Fruit fly (Drosophila melanogaster) whole organism, embryonic: ENCODE data around the gene Svil.
A peak's percentile ranks its signal among the peaks of the same experiment; 100 is the strongest.

ENCODE experiments used
- Ada2b ChIP-seq: fragments of 200-800 bp; sonication (Bioruptor generic); IDR thresholded peaks from 2 replicates; pipeline ENCODE4 v1.3.6; 2022; ENCODE audit warnings: missing biosample characterization, missing genetic modification characterization
- B-H2 ChIP-seq: fragments of 200-800 bp; sonication (Bioruptor generic); optimal IDR thresholded peaks from 2 replicates; lab custom pipeline; 2018; ENCODE audit warnings: missing biosample characterization, mild to moderate bottlenecking, missing genetic modification characterization
- Bgb ChIP-seq: fragments of 200-800 bp; sonication (Bioruptor generic); IDR thresholded peaks from 2 replicates; pipeline ENCODE4 v1.3.6; 2022; ENCODE audit warnings: missing biosample characterization, missing genetic modification characterization; ENCODE audit not compliant: partially characterized antibody
- CG10147 ChIP-seq: fragments of 200-800 bp; sonication (Bioruptor generic); optimal IDR thresholded peaks from 2 replicates; lab custom pipeline; 2019; ENCODE audit warnings: missing biosample characterization, mild to moderate bottlenecking, missing genetic modification characterization, moderate library complexity
- CG10654 ChIP-seq: fragments of 200-800 bp; sonication (Bioruptor generic); optimal IDR thresholded peaks from 2 replicates; lab custom pipeline; 2016; ENCODE audit warnings: missing biosample characterization, missing genetic modification characterization
- CG13424 ChIP-seq: fragments of 200-800 bp; sonication (Bioruptor generic); optimal IDR thresholded peaks from 2 replicates; lab custom pipeline; 2019; ENCODE audit warnings: missing biosample characterization, mild to moderate bottlenecking, missing genetic modification characterization, moderate library complexity
- CG15269 ChIP-seq: fragments of 200-800 bp; sonication (Bioruptor generic); optimal IDR thresholded peaks from 2 replicates; lab custom pipeline; 2018; ENCODE audit warnings: missing biosample characterization, mild to moderate bottlenecking, missing genetic modification characterization, moderate library complexity
- CG1647 ChIP-seq: fragments of 200-800 bp; sonication (Bioruptor generic); optimal IDR thresholded peaks from 3 replicates; lab custom pipeline; 2016; ENCODE audit warnings: missing biosample characterization, missing genetic modification characterization
- CG17186 ChIP-seq: fragments of 200-800 bp; sonication (Bioruptor generic); optimal IDR thresholded peaks from 3 replicates; lab custom pipeline; 2017; ENCODE audit warnings: missing biosample characterization, missing genetic modification reagents, missing genetic modification characterization
- CG17829 ChIP-seq: fragments of 200-800 bp; optimal IDR thresholded peaks from 2 replicates; lab custom pipeline; 2019; ENCODE audit warnings: missing biosample characterization, mild to moderate bottlenecking, missing genetic modification characterization, moderate library complexity
- CG2129 ChIP-seq: fragments of 200-800 bp; sonication (Bioruptor generic); IDR thresholded peaks from 2 replicates; pipeline ENCODE4 v1.3.6; 2022; ENCODE audit warnings: missing biosample characterization, missing genetic modification characterization; ENCODE audit not compliant: partially characterized antibody
- CG3281 ChIP-seq: fragments of 200-800 bp; sonication (Bioruptor generic); optimal IDR thresholded peaks from 3 replicates; lab custom pipeline; 2017; ENCODE audit warnings: missing biosample characterization, mild to moderate bottlenecking, missing genetic modification characterization
- CG5245 ChIP-seq: fragments of 200-800 bp; sonication (Bioruptor generic); optimal IDR thresholded peaks from 3 replicates; lab custom pipeline; 2016; ENCODE audit warnings: missing biosample characterization, missing genetic modification characterization
- CG7271 ChIP-seq: fragments of 200-800 bp; sonication (Bioruptor generic); optimal IDR thresholded peaks from 2 replicates; lab custom pipeline; 2018; ENCODE audit warnings: missing biosample characterization, mild to moderate bottlenecking, missing genetic modification characterization, moderate library complexity
- CG7928 ChIP-seq: fragments of 200-800 bp; sonication (Bioruptor generic); optimal IDR thresholded peaks from 2 replicates; lab custom pipeline; 2017; ENCODE audit warnings: missing biosample characterization, mild to moderate bottlenecking, missing genetic modification characterization
- CkIIα-i1 ChIP-seq: fragments of 200-800 bp; sonication (Bioruptor generic); IDR thresholded peaks from 2 replicates; pipeline ENCODE4 v1.3.6; 2022; ENCODE audit warnings: missing biosample characterization, missing genetic modification characterization
- CrebB ChIP-seq: fragments of 200-800 bp; sonication (Bioruptor generic); optimal IDR thresholded peaks from 3 replicates; lab custom pipeline; 2018; ENCODE audit warnings: missing biosample characterization, mild to moderate bottlenecking, missing genetic modification characterization
- Dad ChIP-seq: fragments of 200-800 bp; sonication (Bioruptor generic); optimal IDR thresholded peaks from 3 replicates; lab custom pipeline; 2016; ENCODE audit warnings: missing biosample characterization, missing genetic modification characterization
- Dref ChIP-seq: fragments of 200-800 bp; sonication (Bioruptor generic); IDR thresholded peaks from 2 replicates; pipeline ENCODE4 v1.3.6; 2022; ENCODE audit warnings: missing biosample characterization, missing genetic modification characterization
- GATAe ChIP-seq: fragments of 200-800 bp; sonication (Bioruptor generic); conservative IDR thresholded peaks from 2 replicates; pipeline ENCODE4 v1.3.6; 2022; ENCODE audit warnings: missing biosample characterization, missing genetic modification characterization
- HLH4C ChIP-seq: fragments of 200-800 bp; sonication (Bioruptor generic); IDR thresholded peaks from 3 replicates; pipeline ENCODE4 v1.3.6; 2022; ENCODE audit warnings: missing biosample characterization, missing genetic modification characterization; ENCODE audit not compliant: partially characterized antibody
- Mes4 ChIP-seq: fragments of 200-800 bp; sonication (Bioruptor generic); optimal IDR thresholded peaks from 2 replicates; lab custom pipeline; 2016; ENCODE audit warnings: missing biosample characterization, missing genetic modification characterization
- NC2α ChIP-seq: fragments of 200-800 bp; sonication (Bioruptor generic); optimal IDR thresholded peaks from 2 replicates; lab custom pipeline; 2016; ENCODE audit warnings: missing biosample characterization, missing genetic modification characterization
- Nf-YC ChIP-seq: fragments of 200-800 bp; optimal IDR thresholded peaks from 3 replicates; lab custom pipeline; 2019; ENCODE audit warnings: missing biosample characterization, mild to moderate bottlenecking, missing genetic modification characterization, moderate library complexity
- Poxn ChIP-seq: fragments of 200-800 bp; sonication (Bioruptor generic); IDR thresholded peaks from 2 replicates; pipeline ENCODE4 v1.3.6; 2022; ENCODE audit warnings: missing biosample characterization, missing genetic modification characterization
- Stat92E ChIP-seq, 3 experiments: fragments of >200 bp in 2 of 3; fragments of 200-800 bp in 1 of 3; sonication (Bioruptor generic) in 1 of 3; optimal IDR thresholded peaks; 2 replicates each; lab custom pipeline; 2017 to 2019; ENCODE audit warnings: missing biosample characterization in 3 of 3, missing genetic modification characterization in 3 of 3, mild to moderate bottlenecking in 1 of 3, moderate library complexity in 1 of 3
- Taf1 ChIP-seq: fragments of 200-800 bp; sonication (Bioruptor generic); IDR thresholded peaks from 2 replicates; pipeline ENCODE4 v1.3.6; 2022; ENCODE audit warnings: missing biosample characterization, missing genetic modification characterization
- YL-1 ChIP-seq: fragments of 200-800 bp; sonication (Bioruptor generic); optimal IDR thresholded peaks from 3 replicates; lab custom pipeline; 2017; ENCODE audit warnings: missing biosample characterization, mild to moderate bottlenecking, missing genetic modification characterization
- bcd ChIP-seq: fragments of 200-800 bp; sonication (Bioruptor generic); optimal IDR thresholded peaks from 2 replicates; lab custom pipeline; 2017; ENCODE audit warnings: missing biosample characterization, mild to moderate bottlenecking, missing genetic modification characterization
- cad ChIP-seq: fragments of >200 bp; optimal IDR thresholded peaks from 2 replicates; lab custom pipeline; 2017; ENCODE audit warnings: missing biosample characterization, missing genetic modification characterization
- cato ChIP-seq: fragments of 200-800 bp; sonication (Bioruptor generic); optimal IDR thresholded peaks from 2 replicates; lab custom pipeline; 2016; ENCODE audit warnings: missing biosample characterization, missing genetic modification characterization, borderline replicate concordance
- chm ChIP-seq: fragments of 200-800 bp; sonication (Bioruptor generic); IDR thresholded peaks from 2 replicates; pipeline ENCODE4 v1.3.6; 2022; ENCODE audit warnings: missing biosample characterization, missing genetic modification characterization
- dmrt11E ChIP-seq: fragments of 200-800 bp; sonication (Bioruptor generic); optimal IDR thresholded peaks from 3 replicates; lab custom pipeline; 2018; ENCODE audit warnings: missing biosample characterization, mild to moderate bottlenecking, missing genetic modification characterization, moderate library complexity
- dysf ChIP-seq: fragments of 200-800 bp; sonication (Bioruptor generic); IDR thresholded peaks from 3 replicates; pipeline ENCODE4 v1.3.6; 2022; ENCODE audit warnings: missing biosample characterization, missing genetic modification characterization
- eyg ChIP-seq: fragments of 200-800 bp; sonication (Bioruptor generic); optimal IDR thresholded peaks from 3 replicates; lab custom pipeline; 2016; ENCODE audit warnings: missing biosample characterization, missing genetic modification characterization
- hb ChIP-seq: fragments of 200-800 bp; sonication (Bioruptor generic); IDR thresholded peaks from 3 replicates; pipeline ENCODE4 v1.3.6; 2022; ENCODE audit warnings: missing biosample characterization, missing genetic modification characterization; ENCODE audit not compliant: partially characterized antibody
- inv ChIP-seq: fragments of 200-800 bp; sonication (Bioruptor generic); IDR thresholded peaks from 2 replicates; pipeline ENCODE4 v1.3.6; 2022; ENCODE audit warnings: missing biosample characterization, missing genetic modification characterization; ENCODE audit not compliant: partially characterized antibody
- lov ChIP-seq, 2 experiments: fragments of 200-800 bp in 1 of 2; fragments of >200 bp in 1 of 2; sonication (Bioruptor generic) in 1 of 2; IDR thresholded peaks in 1 of 2; optimal IDR thresholded peaks in 1 of 2; 2 replicates in 1 of 2; 3 replicates in 1 of 2; pipeline versions ENCODE4 v1.3.6 to Lab custom; 2017 to 2022; ENCODE audit warnings: missing biosample characterization in 1 of 2, missing genetic modification characterization in 1 of 2
- otp ChIP-seq: fragments of 200-800 bp; sonication (Bioruptor generic); IDR thresholded peaks from 3 replicates; pipeline ENCODE4, ENCODE4 v1.3.6; 2022; ENCODE audit warnings: missing biosample characterization, missing genetic modification characterization
- phol ChIP-seq: fragments of 200-800 bp; sonication (Bioruptor generic); optimal IDR thresholded peaks from 3 replicates; lab custom pipeline; 2018; ENCODE audit warnings: missing biosample characterization, mild to moderate bottlenecking, missing genetic modification characterization, moderate library complexity
- pita ChIP-seq: fragments of 200-800 bp; sonication (Bioruptor generic); optimal IDR thresholded peaks from 2 replicates; lab custom pipeline; 2017; ENCODE audit warnings: missing biosample characterization, mild to moderate bottlenecking, missing genetic modification characterization
- sd ChIP-seq: fragments of 200-800 bp; sonication (Bioruptor generic); optimal IDR thresholded peaks from 3 replicates; lab custom pipeline; 2018; ENCODE audit warnings: missing biosample characterization, mild to moderate bottlenecking, missing genetic modification characterization, moderate library complexity
- slbo ChIP-seq: fragments of 200-800 bp; sonication (Bioruptor generic); IDR thresholded peaks from 2 replicates; pipeline ENCODE4 v1.3.6; 2022; ENCODE audit warnings: missing biosample characterization, missing genetic modification characterization
- sqz ChIP-seq: fragments of 200-800 bp; sonication (Bioruptor generic); optimal IDR thresholded peaks from 3 replicates; lab custom pipeline; 2018; ENCODE audit warnings: missing biosample characterization, mild to moderate bottlenecking, missing genetic modification characterization
- stc ChIP-seq: fragments of 200-800 bp; sonication (Bioruptor generic); IDR thresholded peaks from 2 replicates; pipeline ENCODE4 v1.3.6; 2022; ENCODE audit warnings: missing biosample characterization, missing genetic modification characterization
- stwl ChIP-seq: fragments of 200-800 bp; sonication (Bioruptor generic); optimal IDR thresholded peaks from 3 replicates; lab custom pipeline; 2018; ENCODE audit warnings: missing biosample characterization, mild to moderate bottlenecking, missing genetic modification characterization, moderate library complexity
- tgo ChIP-seq: fragments of 200-800 bp; sonication (Bioruptor generic); IDR thresholded peaks from 3 replicates; pipeline ENCODE4 v1.3.6; 2022; ENCODE audit warnings: missing biosample characterization, missing genetic modification characterization
- tna ChIP-seq: fragments of 200-800 bp; sonication (Bioruptor generic); IDR thresholded peaks from 2 replicates; pipeline ENCODE4 v1.3.6; 2022; ENCODE audit warnings: missing biosample characterization, missing genetic modification characterization; ENCODE audit not compliant: partially characterized antibody
- tx ChIP-seq: fragments of 200-800 bp; sonication (Bioruptor generic); optimal IDR thresholded peaks from 2 replicates; lab custom pipeline; 2016; ENCODE audit warnings: missing biosample characterization, missing genetic modification characterization
- vvl ChIP-seq: fragments of 200-800 bp; sonication (Bioruptor generic); IDR thresholded peaks from 2 replicates; pipeline ENCODE4 v1.3.6; 2022; ENCODE audit warnings: missing biosample characterization, missing genetic modification characterization

The Svil gene

dm6 chr3L:2467424-2467838 lies 90.0 kb downstream of the Svil start (continued):
- TF ChIP-seq slbo (GFP tag; lab: Robert Waterston, UW) (peak; percentile 62), CG5245 (GFP tag; lab: Kevin White, UChicago) (peak; percentile 63), CG10147 (GFP tag; lab: Kevin White, UChicago) (peak; percentile 53), stwl (tag; lab: Kevin White, UChicago) (peak; percentile 19), GATAe (GFP tag; lab: Robert Waterston, UW) (no peak), tgo (peak; percentile 72), Poxn (no peak), hb (GFP tag; lab: Robert Waterston, UW) (no peak), Mes4 (GFP tag; lab: Kevin White, UChicago) (peak; percentile 48), Dad (GFP tag; lab: Kevin White, UChicago) (peak; percentile 35), otp (no peak), pita (GFP tag; lab: Kevin White, UChicago) (no peak), Nf-YC (tag; lab: Kevin White, UChicago) (peak; percentile 56), cad (GFP tag; lab: Kevin White, UChicago) (no peak), CG17186 (GFP tag; lab: Kevin White, UChicago) (no peak), eyg (GFP tag; lab: Kevin White, UChicago) (peak; percentile 53), stc (GFP tag; lab: Robert Waterston, UW) (peak; percentile 66), Ada2b (peak; percentile 64), HLH4C (no peak), Bgb (GFP tag; lab: Robert Waterston, UW) (no peak), lov (optimal IDR thresholded peaks at IDR 0.05; lab: Kevin White, UChicago) (no peak), lov (GFP tag; IDR thresholded peaks at IDR 0.05; lab: Robert Waterston, UW) (0 out of 3 replicates have a peak, but pooled peaks have one; percentile 49), phol (tag; lab: Kevin White, UChicago) (peak; percentile 86), CG13424 (tag; lab: Kevin White, UChicago) (peak; percentile 79), CG7271 (peak; percentile 67), Dref (GFP tag; lab: Robert Waterston, UW) (no peak), CG1647 (GFP tag; lab: Kevin White, UChicago) (peak; percentile 43), tx (GFP tag; lab: Kevin White, UChicago) (peak; percentile 56), CG2129 (GFP tag; lab: Robert Waterston, UW) (no peak), sd (peak; percentile 9), YL-1 (GFP tag; lab: Kevin White, UChicago) (no peak), CG17829 (tag; lab: Kevin White, UChicago) (peak; percentile 89), tna (GFP tag; lab: Robert Waterston, UW) (no peak), dysf (GFP tag; lab: Robert Waterston, UW) (peak; percentile 70), Taf1 (GFP tag; lab: Robert Waterston, UW) (no peak), inv (no peak), B-H2 (GFP tag; lab: Kevin White, UChicago) (no peak), CrebB (tag; lab: Kevin White, UChicago) (no peak), chm (no peak), cato (GFP tag; lab: Kevin White, UChicago) (peak; percentile 48), CG7928 (GFP tag; lab: Kevin White, UChicago) (no peak), CG15269 (tag; lab: Kevin White, UChicago) (peak; percentile 70), CkIIα-i1 (no peak), Stat92E (GFP tag; optimal IDR thresholded peaks at IDR 0.05; lab: Kevin White, UChicago) (no peak), bcd (GFP tag; lab: Kevin White, UChicago) (peak; percentile 62), dmrt11E (tag; lab: Kevin White, UChicago) (peak; percentile 72), CG10654 (GFP tag; lab: Kevin White, UChicago) (peak; percentile 43), NC2α (GFP tag; lab: Kevin White, UChicago) (peak; percentile 28), vvl (GFP tag; lab: Robert Waterston, UW) (peak; percentile 86; the same call in 1 of the 2 replicates), CG3281 (GFP tag; lab: Kevin White, UChicago) (peak; percentile 52), sqz (GFP tag; lab: Kevin White, UChicago) (peak; percentile 36)
